Worm (Caenorhabditis elegans): Measurements from ENCODE around the gene sta-2.

DNA sequence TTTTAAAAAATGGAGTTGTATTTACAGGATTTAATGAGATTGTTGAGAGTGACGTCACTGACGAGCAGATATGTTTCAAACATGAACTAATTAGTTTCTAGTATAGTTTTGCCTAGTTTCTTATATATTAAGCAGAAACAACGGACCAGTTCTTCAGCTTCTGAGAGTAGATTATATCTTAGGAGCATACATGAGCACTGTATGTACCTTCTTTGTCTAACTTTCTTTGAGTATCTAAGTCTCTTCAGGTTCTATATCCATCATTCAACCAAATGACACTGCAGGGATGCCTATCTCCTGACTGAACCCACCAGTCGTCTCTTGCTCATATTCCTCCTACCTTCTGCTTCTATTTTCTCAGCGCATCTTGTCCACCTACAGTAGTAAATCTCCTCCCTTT lies 44.3 kb upstream of the sta-2 start, which contains the start of gene her-1:
- TF ChIP-seq ref-1 (GFP tag; conservative IDR thresholded peaks at IDR 0.05) (no peak), klf-2 (GFP tag; conservative IDR thresholded peaks at IDR 0.05) (no peak), cog-1 (tag; optimal IDR thresholded peaks at IDR 0.05) (no peak), T22C8.4 (GFP tag; IDR thresholded peaks at IDR 0.05) (no peak), ztf-29 (GFP tag; IDR thresholded peaks at IDR 0.05) (no peak), flt-1 (GFP tag; IDR thresholded peaks at IDR 0.05) (no peak), med-1 (GFP tag; optimal IDR thresholded peaks at IDR 0.05; ENCODE audit: insufficient read depth) (no peak), ztf-23 (GFP tag; IDR thresholded peaks at IDR 0.05) (no peak), tab-1 (GFP tag; IDR thresholded peaks at IDR 0.05) (no peak)

All from whole organism, midembryonic.